Fruit fly (Drosophila melanogaster) whole organism, embryonic: ENCODE measurements around the gene CG9316.
A peak's percentile ranks its signal among the peaks of the same experiment; 100 is the strongest.

Experiments
- Asciz ChIP-seq: fragments of 200-800 bp; sonication (Bioruptor generic); optimal IDR thresholded peaks from 2 replicates; lab custom pipeline; 2017; ENCODE audit warnings: missing biosample characterization, mild to moderate bottlenecking, missing genetic modification characterization, missing genetic modification reagents
- CG10959 ChIP-seq: fragments of 200-800 bp; sonication (Bioruptor generic); IDR thresholded peaks from 2 replicates; pipeline ENCODE4 v1.3.6; 2022; ENCODE audit warnings: missing biosample characterization, missing genetic modification characterization
- CG11723 ChIP-seq: fragments of 200-800 bp; sonication (Bioruptor generic); optimal IDR thresholded peaks from 2 replicates; lab custom pipeline; 2017; ENCODE audit warnings: missing biosample characterization, mild to moderate bottlenecking, missing genetic modification characterization
- CG13287 ChIP-seq: fragments of 200-800 bp; sonication (Bioruptor generic); IDR thresholded peaks from 2 replicates; pipeline ENCODE4 v1.3.6; 2022; ENCODE audit warnings: missing biosample characterization, missing genetic modification characterization; ENCODE audit not compliant: partially characterized antibody
- CG18262 ChIP-seq: fragments of 200-800 bp; optimal IDR thresholded peaks from 3 replicates; lab custom pipeline; 2019; ENCODE audit warnings: missing biosample characterization, mild to moderate bottlenecking, missing genetic modification characterization, moderate library complexity
- CG18619 ChIP-seq: fragments of 200-800 bp; sonication (Bioruptor generic); optimal IDR thresholded peaks from 3 replicates; lab custom pipeline; 2017; ENCODE audit warnings: missing biosample characterization, mild to moderate bottlenecking, missing genetic modification characterization
- CG30431 ChIP-seq: fragments of 200-800 bp; sonication (Bioruptor generic); optimal IDR thresholded peaks from 2 replicates; lab custom pipeline; 2017; ENCODE audit warnings: missing biosample characterization, missing genetic modification characterization
- CG3065 ChIP-seq: fragments of 200-800 bp; sonication (Bioruptor generic); optimal IDR thresholded peaks from 2 replicates; lab custom pipeline; 2016; ENCODE audit warnings: missing biosample characterization, missing genetic modification characterization
- CG31441 ChIP-seq: fragments of 200-800 bp; sonication (Bioruptor generic); IDR thresholded peaks from 2 replicates; pipeline ENCODE4 v1.3.6; 2022; ENCODE audit warnings: missing biosample characterization, missing genetic modification characterization
- CG3163 ChIP-seq: fragments of 200-800 bp; sonication (Bioruptor generic); optimal IDR thresholded peaks from 3 replicates; lab custom pipeline; 2016; ENCODE audit warnings: missing biosample characterization, missing genetic modification characterization
- CG3726 ChIP-seq: fragments of 200-800 bp; sonication (Bioruptor generic); IDR thresholded peaks from 3 replicates; pipeline ENCODE4, ENCODE4 v1.3.6; 2022; ENCODE audit warnings: missing biosample characterization, missing genetic modification characterization
- CG3847 ChIP-seq: fragments of 200-800 bp; sonication (Bioruptor generic); IDR thresholded peaks from 2 replicates; pipeline ENCODE4 v1.3.6; 2022; ENCODE audit warnings: missing biosample characterization, missing genetic modification characterization
- CG42726 ChIP-seq: fragments of 200-800 bp; sonication (Bioruptor generic); IDR thresholded peaks from 2 replicates; pipeline ENCODE4 v1.3.6; 2022; ENCODE audit warnings: missing biosample characterization, missing genetic modification characterization; ENCODE audit not compliant: partially characterized antibody
- CG7786 ChIP-seq: fragments of 200-800 bp; sonication (Bioruptor generic); optimal IDR thresholded peaks from 2 replicates; lab custom pipeline; 2016; ENCODE audit warnings: missing biosample characterization, missing genetic modification characterization
- CG8089 ChIP-seq: fragments of 200-800 bp; sonication (Bioruptor generic); optimal IDR thresholded peaks from 3 replicates; lab custom pipeline; 2016; ENCODE audit warnings: missing biosample characterization, missing genetic modification characterization
- CG9437 ChIP-seq: fragments of 200-800 bp; sonication (Bioruptor generic); optimal IDR thresholded peaks from 2 replicates; lab custom pipeline; 2018; ENCODE audit warnings: missing biosample characterization, mild to moderate bottlenecking, missing genetic modification characterization
- CTCF ChIP-seq: fragments of 200-800 bp; sonication (Bioruptor generic); optimal IDR thresholded peaks from 2 replicates; lab custom pipeline; 2017; ENCODE audit warnings: missing biosample characterization, mild to moderate bottlenecking, missing genetic modification characterization, moderate library complexity
- Chrac-16 ChIP-seq: fragments of 200-800 bp; sonication (Bioruptor generic); optimal IDR thresholded peaks from 3 replicates; lab custom pipeline; 2016; ENCODE audit warnings: missing biosample characterization, missing genetic modification characterization
- CoRest ChIP-seq: fragments of 200-800 bp; sonication (Bioruptor generic); optimal IDR thresholded peaks from 3 replicates; lab custom pipeline; 2018; ENCODE audit warnings: missing biosample characterization, mild to moderate bottlenecking, missing genetic modification characterization, moderate library complexity
- Doc3 ChIP-seq: fragments of 200-800 bp; sonication (Bioruptor generic); IDR thresholded peaks from 3 replicates; pipeline ENCODE4 v1.3.6; 2022; ENCODE audit warnings: missing biosample characterization, missing genetic modification characterization; ENCODE audit not compliant: partially characterized antibody
- Dref ChIP-seq: fragments of 200-800 bp; sonication (Bioruptor generic); IDR thresholded peaks from 2 replicates; pipeline ENCODE4 v1.3.6; 2022; ENCODE audit warnings: missing biosample characterization, missing genetic modification characterization
- E2f2 ChIP-seq: fragments of 200-800 bp; sonication (Bioruptor generic); IDR thresholded peaks from 2 replicates; pipeline ENCODE4 v1.3.6; 2022; ENCODE audit warnings: missing biosample characterization, missing genetic modification characterization
- ERR ChIP-seq: fragments of 200-800 bp; sonication (Bioruptor generic); optimal IDR thresholded peaks from 2 replicates; lab custom pipeline; 2016; ENCODE audit warnings: missing biosample characterization, missing genetic modification characterization
- HmgZ ChIP-seq: fragments of 200-800 bp; sonication (Bioruptor generic); optimal IDR thresholded peaks from 2 replicates; lab custom pipeline; 2018; ENCODE audit warnings: missing biosample characterization, mild to moderate bottlenecking, missing genetic modification characterization
- Hmx ChIP-seq: fragments of 200-800 bp; sonication (Bioruptor generic); optimal IDR thresholded peaks from 2 replicates; lab custom pipeline; 2016; ENCODE audit warnings: missing biosample characterization, missing genetic modification characterization
- Hr78 ChIP-seq, 2 experiments: fragments of 200-800 bp in 1 of 2; fragments of >200 bp in 1 of 2; sonication (Bioruptor generic) in 1 of 2; optimal IDR thresholded peaks; 2 replicates each; lab custom pipeline; 2017 to 2019; ENCODE audit warnings: missing biosample characterization in 2 of 2, missing genetic modification characterization in 2 of 2, mild to moderate bottlenecking in 1 of 2, moderate library complexity in 1 of 2
- Lhr ChIP-seq: fragments of 200-800 bp; sonication (Bioruptor generic); optimal IDR thresholded peaks from 3 replicates; lab custom pipeline; 2017; ENCODE audit warnings: mild to moderate bottlenecking, missing biosample characterization, missing genetic modification reagents, missing genetic modification characterization
- NFAT ChIP-seq: fragments of 200-800 bp; sonication (Bioruptor generic); IDR thresholded peaks from 2 replicates; pipeline ENCODE4 v1.3.6; 2022; ENCODE audit warnings: missing biosample characterization, missing genetic modification characterization
- Nf-YC ChIP-seq: fragments of 200-800 bp; optimal IDR thresholded peaks from 3 replicates; lab custom pipeline; 2019; ENCODE audit warnings: missing biosample characterization, mild to moderate bottlenecking, missing genetic modification characterization, moderate library complexity
- Rfx ChIP-seq: fragments of 200-800 bp; sonication (Bioruptor generic); IDR thresholded peaks from 2 replicates; pipeline ENCODE4 v1.3.6; 2022; ENCODE audit warnings: missing biosample characterization, missing genetic modification characterization
- Rx ChIP-seq: fragments of 200-800 bp; sonication (Bioruptor generic); IDR thresholded peaks from 2 replicates; pipeline ENCODE4 v1.3.6; 2022; ENCODE audit warnings: missing biosample characterization, missing genetic modification characterization
- Vsx1 ChIP-seq: fragments of 200-800 bp; sonication (Bioruptor generic); optimal IDR thresholded peaks from 2 replicates; lab custom pipeline; 2017; ENCODE audit warnings: missing biosample characterization, mild to moderate bottlenecking, missing genetic modification characterization, missing genetic modification reagents
- chif ChIP-seq, 2 experiments: fragments of 200-800 bp; sonication (Bioruptor generic); optimal IDR thresholded peaks; 3 replicates each; lab custom pipeline; 2016; ENCODE audit warnings: missing biosample characterization in 2 of 2, missing genetic modification characterization in 2 of 2
- chinmo ChIP-seq: fragments of 200-800 bp; sonication (Bioruptor generic); IDR thresholded peaks from 4 replicates; pipeline ENCODE4 v1.3.6; 2022; ENCODE audit warnings: missing biosample characterization, missing genetic modification characterization; ENCODE audit not compliant: partially characterized antibody
- dm ChIP-seq: fragments of 200-800 bp; sonication (Bioruptor generic); optimal IDR thresholded peaks from 3 replicates; lab custom pipeline; 2016; ENCODE audit warnings: missing biosample characterization, missing genetic modification characterization
- dysf ChIP-seq: fragments of 200-800 bp; sonication (Bioruptor generic); IDR thresholded peaks from 3 replicates; pipeline ENCODE4 v1.3.6; 2022; ENCODE audit warnings: missing biosample characterization, missing genetic modification characterization
- fd96Cb ChIP-seq: fragments of 200-800 bp; sonication (Bioruptor generic); optimal IDR thresholded peaks from 2 replicates; lab custom pipeline; 2018; ENCODE audit warnings: missing biosample characterization, mild to moderate bottlenecking, missing genetic modification characterization, moderate library complexity
- jumu ChIP-seq: fragments of 200-800 bp; sonication (Bioruptor generic); optimal IDR thresholded peaks from 3 replicates; lab custom pipeline; 2016; ENCODE audit warnings: missing biosample characterization, missing genetic modification characterization
- lmd ChIP-seq: fragments of 200-800 bp; sonication (Bioruptor generic); IDR thresholded peaks from 2 replicates; pipeline ENCODE4 v1.3.6; 2022; ENCODE audit warnings: missing biosample characterization, missing genetic modification characterization
- mam ChIP-seq: fragments of 200-800 bp; sonication (Bioruptor generic); optimal IDR thresholded peaks from 3 replicates; lab custom pipeline; 2016; ENCODE audit warnings: missing biosample characterization, missing genetic modification characterization
- nmo ChIP-seq: fragments of 200-800 bp; sonication (Bioruptor generic); optimal IDR thresholded peaks from 2 replicates; lab custom pipeline; 2018; ENCODE audit warnings: missing biosample characterization, mild to moderate bottlenecking, missing genetic modification characterization, moderate library complexity
- otp ChIP-seq: fragments of 200-800 bp; sonication (Bioruptor generic); IDR thresholded peaks from 3 replicates; pipeline ENCODE4, ENCODE4 v1.3.6; 2022; ENCODE audit warnings: missing biosample characterization, missing genetic modification characterization
- p53 ChIP-seq: fragments of 200-800 bp; sonication (Bioruptor generic); optimal IDR thresholded peaks from 2 replicates; lab custom pipeline; 2016; ENCODE audit warnings: missing biosample characterization, missing genetic modification characterization
- pros ChIP-seq: fragments of 200-800 bp; sonication (Bioruptor generic); optimal IDR thresholded peaks from 3 replicates; lab custom pipeline; 2019; ENCODE audit warnings: missing biosample characterization, mild to moderate bottlenecking, missing genetic modification characterization, moderate library complexity
- ro ChIP-seq: fragments of 200-800 bp; sonication (Bioruptor generic); IDR thresholded peaks from 2 replicates; pipeline ENCODE4 v1.3.6; 2022; ENCODE audit warnings: missing biosample characterization, missing genetic modification characterization
- seq ChIP-seq: fragments of 200-800 bp; sonication (Bioruptor generic); IDR thresholded peaks from 2 replicates; pipeline ENCODE4 v1.3.6; 2022; ENCODE audit warnings: missing biosample characterization, missing genetic modification characterization
- sna ChIP-seq: fragments of 200-800 bp; sonication (Bioruptor generic); IDR thresholded peaks from 2 replicates; pipeline ENCODE4 v1.3.6; 2022; ENCODE audit warnings: missing biosample characterization, missing genetic modification characterization; ENCODE audit not compliant: partially characterized antibody
- so ChIP-seq: fragments of 200-800 bp; sonication (Bioruptor generic); IDR thresholded peaks from 3 replicates; pipeline ENCODE4 v1.3.6; 2022; ENCODE audit warnings: missing biosample characterization, missing genetic modification characterization
- tap ChIP-seq: fragments of 200-800 bp; optimal IDR thresholded peaks from 3 replicates; lab custom pipeline; 2019; ENCODE audit warnings: missing biosample characterization, mild to moderate bottlenecking, missing genetic modification characterization, moderate library complexity
- tna ChIP-seq: fragments of 200-800 bp; sonication (Bioruptor generic); IDR thresholded peaks from 2 replicates; pipeline ENCODE4 v1.3.6; 2022; ENCODE audit warnings: missing biosample characterization, missing genetic modification characterization; ENCODE audit not compliant: partially characterized antibody
- zfh1 ChIP-seq: fragments of 200-800 bp; sonication (Bioruptor generic); IDR thresholded peaks from 3 replicates; pipeline ENCODE4 v1.3.6; 2022; ENCODE audit warnings: missing biosample characterization, missing genetic modification characterization

The CG9316 gene

DNA sequence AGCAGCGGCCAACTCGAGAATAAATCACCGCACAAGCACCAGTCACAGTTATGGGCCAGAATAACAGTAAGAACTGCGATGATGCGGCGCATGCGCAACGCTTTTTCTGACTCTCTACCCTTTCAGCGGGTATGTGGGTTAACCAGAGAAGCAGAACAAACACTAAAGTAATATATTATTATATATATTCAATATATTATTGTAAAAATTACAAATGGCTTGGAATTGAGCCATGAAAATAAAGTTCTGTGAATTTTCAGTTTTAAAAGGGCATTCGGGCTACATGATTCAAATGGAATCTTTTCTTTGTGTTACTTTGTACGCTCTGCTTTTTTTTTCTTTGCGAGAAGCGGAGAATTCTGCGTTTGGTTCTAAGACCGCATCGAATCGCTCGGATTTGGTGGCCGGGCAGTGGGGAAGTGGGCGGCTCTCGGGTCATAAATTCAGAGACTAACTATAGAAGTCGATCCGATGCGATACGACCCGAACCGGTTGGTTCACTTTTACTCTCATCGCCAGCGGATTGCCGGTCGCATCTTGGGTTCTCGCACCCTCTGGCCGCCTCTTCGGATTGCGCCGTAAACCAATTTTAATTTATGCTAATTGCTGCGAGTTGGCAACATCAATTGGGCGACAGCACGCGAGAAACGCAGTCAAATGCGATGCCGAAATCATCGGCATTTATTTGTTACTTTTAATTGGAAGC is 25.7 kb downstream of the CG9316 start (continued):
- TF ChIP-seq CG42726 (GFP tag; lab: Robert Waterston, UW) (no peak), mam (GFP tag; lab: Kevin White, UChicago) (no peak), CG18619 (GFP tag; lab: Kevin White, UChicago) (no peak), CG30431 (peak; percentile 1), jumu (no peak), Rx (GFP tag; lab: Robert Waterston, UW) (no peak), CG3163 (GFP tag; lab: Kevin White, UChicago) (no peak), ERR (GFP tag; lab: Kevin White, UChicago) (no peak), seq (GFP tag; lab: Robert Waterston, UW) (no peak), pros (no peak), Asciz (GFP tag; lab: Kevin White, UChicago) (no peak), CG3847 (GFP tag; lab: Robert Waterston, UW) (no peak), CTCF (GFP tag; lab: Kevin White, UChicago) (no peak), HmgZ (tag; lab: Kevin White, UChicago) (no peak), CG11723 (GFP tag; lab: Kevin White, UChicago) (no peak), Nf-YC (tag; lab: Kevin White, UChicago) (no peak), CG31441 (peak; percentile 37; the same call in 1 of the 2 replicates), zfh1 (GFP tag; lab: Robert Waterston, UW) (no peak), Hr78 (GFP tag; optimal IDR thresholded peaks at IDR 0.05; lab: Kevin White, UChicago) (no peak), CG18262 (no peak), Chrac-16 (GFP tag; lab: Kevin White, UChicago) (no peak), p53 (GFP tag; lab: Kevin White, UChicago) (no peak), chinmo (GFP tag; lab: Robert Waterston, UW) (peak; percentile 72; the same call in 2 of the 4 replicates), fd96Cb (tag; lab: Kevin White, UChicago) (peak; percentile 6), Dref (no peak), CG7786 (GFP tag; lab: Kevin White, UChicago) (no peak), CG9437 (GFP tag; lab: Kevin White, UChicago) (no peak), CG13287 (no peak), Hmx (GFP tag; lab: Kevin White, UChicago) (no peak), nmo (GFP tag; lab: Kevin White, UChicago) (peak; percentile 50), chif (GFP tag; optimal IDR thresholded peaks at IDR 0.05; lab: Kevin White, UChicago) (no peak), CoRest (tag; lab: Kevin White, UChicago) (peak; percentile 27), CG3726 (no peak), sna (GFP tag; lab: Robert Waterston, UW) (no peak), CG3065 (no peak), otp (GFP tag; lab: Robert Waterston, UW) (no peak), NFAT (GFP tag; lab: Robert Waterston, UW) (0 out of 2 replicates have a peak, but pooled peaks have one; percentile 2), dm (GFP tag; lab: Kevin White, UChicago) (no peak), tna (GFP tag; lab: Robert Waterston, UW) (no peak), Doc3 (GFP tag; lab: Robert Waterston, UW) (no peak), CG10959 (GFP tag; lab: Robert Waterston, UW) (0 out of 2 replicates have a peak, but pooled peaks have one; percentile 8), Lhr (no peak), E2f2 (no peak), dysf (peak; percentile 59; the same call in 2 of the 3 replicates), Rfx (peak; percentile 69), ro (GFP tag; lab: Robert Waterston, UW) (no peak), lmd (GFP tag; lab: Robert Waterston, UW) (peak; percentile 46; the same call in 1 of the 2 replicates), CG8089 (no peak), so (GFP tag; lab: Robert Waterston, UW) (no peak), Vsx1 (no peak), tap (no peak)
